Fruit fly (Drosophila melanogaster): ENCODE results near the gene CG15824.

CG15824 gene

dm6 chr2L:841708-842107, 43.2 kb downstream of the CG15824 start (continued):
- TF ChIP-seq oc (tag; optimal IDR thresholded peaks at IDR 0.05) (peak; percentile 9), ewg (GFP tag; optimal IDR thresholded peaks at IDR 0.05) (peak; percentile 43), Blimp-1 (GFP tag; optimal IDR thresholded peaks at IDR 0.05) (peak; percentile 73), CTCF (GFP tag; optimal IDR thresholded peaks at IDR 0.05) (no peak), zfh2 (GFP tag; optimal IDR thresholded peaks at IDR 0.05) (peak; percentile 71), Lpt (GFP tag; optimal IDR thresholded peaks at IDR 0.05) (no peak), CG42726 (GFP tag; IDR thresholded peaks at IDR 0.05; ENCODE audit: partially characterized antibody) (no peak), eve (GFP tag; optimal IDR thresholded peaks at IDR 0.05) (no peak), CG17385 (GFP tag; optimal IDR thresholded peaks at IDR 0.05) (peak; percentile 57), Jarid2 (GFP tag; optimal IDR thresholded peaks at IDR 0.05) (peak; percentile 4), CG9215 (GFP tag; IDR thresholded peaks at IDR 0.05) (peak; percentile 80), Side (GFP tag; optimal IDR thresholded peaks at IDR 0.05) (no peak), CG7271 (tag; optimal IDR thresholded peaks at IDR 0.05) (no peak), pnt (GFP tag; optimal IDR thresholded peaks at IDR 0.05) (no peak), CG13123 (GFP tag; optimal IDR thresholded peaks at IDR 0.05) (no peak), ftz-f1 (GFP tag; optimal IDR thresholded peaks at IDR 0.05) (peak; percentile 38), maf-S (GFP tag; optimal IDR thresholded peaks at IDR 0.05) (peak; percentile 48), eyg (GFP tag; optimal IDR thresholded peaks at IDR 0.05) (peak; percentile 17), CG4360 (GFP tag; IDR thresholded peaks at IDR 0.05) (no peak), grau (tag; optimal IDR thresholded peaks at IDR 0.05) (peak; percentile 74), ems (GFP tag; optimal IDR thresholded peaks at IDR 0.05) (peak; percentile 51), sc (optimal IDR thresholded peaks at IDR 0.05) (no peak), sc (GFP tag; optimal IDR thresholded peaks at IDR 0.05) (no peak), ken (GFP tag; IDR thresholded peaks at IDR 0.05) (peak; percentile 65; the same call in 1 of the 3 replicates), CG3726 (GFP tag; IDR thresholded peaks at IDR 0.05) (no peak), CG15269 (tag; optimal IDR thresholded peaks at IDR 0.05) (peak; percentile 70), stc (GFP tag; IDR thresholded peaks at IDR 0.05) (peak; percentile 61), sr (GFP tag; IDR thresholded peaks at IDR 0.05) (peak; percentile 45; the same call in 1 of the 3 replicates), tup (GFP tag; optimal IDR thresholded peaks at IDR 0.05) (peak; percentile 5), fd102C (GFP tag; optimal IDR thresholded peaks at IDR 0.05) (no peak), CG8359 (GFP tag; optimal IDR thresholded peaks at IDR 0.05; ENCODE audit: borderline replicate concordance) (no peak), Abd-B (GFP tag; optimal IDR thresholded peaks at IDR 0.05) (peak; percentile 51), Sry-δ (GFP tag; optimal IDR thresholded peaks at IDR 0.05) (peak; percentile 8), chinmo (GFP tag; IDR thresholded peaks at IDR 0.05; ENCODE audit: partially characterized antibody) (0 out of 4 replicates have a peak, but pooled peaks have one; percentile 45), pros (GFP tag; optimal IDR thresholded peaks at IDR 0.05) (no peak), tll (GFP tag; optimal IDR thresholded peaks at IDR 0.05) (no peak), CG1792 (GFP tag; optimal IDR thresholded peaks at IDR 0.05) (peak; percentile 19), Kr (GFP tag; optimal IDR thresholded peaks at IDR 0.05) (no peak), dan (GFP tag; IDR thresholded peaks at IDR 0.05) (no peak), Awh (GFP tag; IDR thresholded peaks at IDR 0.05) (peak; percentile 68), CG17361 (GFP tag; IDR thresholded peaks at IDR 0.05) (peak; percentile 59; the same call in 2 of the 3 replicates), HLH54F (GFP tag; optimal IDR thresholded peaks at IDR 0.05) (peak; percentile 62), CG34224 (GFP tag; IDR thresholded peaks at IDR 0.05; ENCODE audit: partially characterized antibody) (no peak), vvl (GFP tag; IDR thresholded peaks at IDR 0.05) (peak; percentile 89), CG9727 (GFP tag; optimal IDR thresholded peaks at IDR 0.05) (peak; percentile 65), lbe (GFP tag; optimal IDR thresholded peaks at IDR 0.05) (peak; percentile 88), repo (GFP tag; optimal IDR thresholded peaks at IDR 0.05) (peak; percentile 23), h (optimal IDR thresholded peaks at IDR 0.05) (no peak), NC2α (GFP tag; optimal IDR thresholded peaks at IDR 0.05) (no peak), CG9609 (GFP tag; optimal IDR thresholded peaks at IDR 0.05) (peak; percentile 77), CG33213 (GFP tag; optimal IDR thresholded peaks at IDR 0.05) (no peak), Sox100B (GFP tag; optimal IDR thresholded peaks at IDR 0.05) (peak; percentile 17), Sin3A (optimal IDR thresholded peaks at IDR 0.05) (no peak)
